Fruit fly (Drosophila melanogaster): ENCODE measurements around the gene Nfs1.
"Not testable (repeated sequence)": the region's sequence is repeated elsewhere in the genome, so short reads cannot be mapped to it uniquely, and the experiment has no call there.

DNA sequence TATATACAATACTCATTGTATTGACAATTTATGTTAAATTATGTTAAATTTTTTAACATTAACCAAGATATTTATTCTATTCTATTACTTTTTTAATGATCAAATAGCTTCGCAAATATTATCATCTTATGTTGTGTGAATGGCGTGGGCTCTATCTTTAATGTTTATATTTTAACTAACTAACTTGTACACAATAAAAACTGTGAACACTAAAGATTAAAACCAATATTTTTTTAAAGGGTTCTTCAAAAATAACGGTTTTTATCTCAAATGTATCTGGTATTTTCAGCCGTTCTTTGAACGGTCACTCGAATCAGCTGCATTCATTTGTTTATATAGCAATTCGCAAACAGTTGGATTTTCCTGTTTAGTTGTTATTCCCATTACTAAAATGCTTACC lies 6.9 kb upstream of the Nfs1 start, which contains the start of gene Ada1-2:
- not testable (repeated sequence) for TF ChIP-seq cg (GFP tag; optimal IDR thresholded peaks at IDR 0.05); Spps (tag; optimal IDR thresholded peaks at IDR 0.05); CG6654 (GFP tag; optimal IDR thresholded peaks at IDR 0.05)

All from whole organism, embryonic.